Worm (Caenorhabditis elegans) whole organism, mixed stage, embryonic: ENCODE results near the gene C26B9.7.

Source experiments
- flh-1 ChIP-seq: fragments of 200-800 bp; sonication (Bioruptor generic); optimal IDR thresholded peaks from 2 replicates; lab custom pipeline; 2018; ENCODE audit warnings: mild to moderate bottlenecking, missing genetic modification characterization, moderate library complexity, missing compliant biosample characterization
- lsy-2 ChIP-seq: fragments of 150-350 bp; optimal IDR thresholded peaks from 2 replicates; lab custom pipeline; 2014; ENCODE audit warnings: missing biosample characterization, missing genetic modification characterization
- mls-2 ChIP-seq: sonication (generic microtip); optimal IDR thresholded peaks from 2 replicates; lab custom pipeline; 2016; ENCODE audit warnings: mild to moderate bottlenecking, missing genetic modification characterization, moderate library complexity, missing compliant biosample characterization
- nhr-28 ChIP-seq: fragments of 150-350 bp; optimal IDR thresholded peaks from 2 replicates; lab custom pipeline; 2014; ENCODE audit warnings: missing biosample characterization, missing genetic modification characterization
- nhr-76 ChIP-seq: sonication (generic microtip); optimal IDR thresholded peaks from 2 replicates; lab custom pipeline; 2017; ENCODE audit warnings: missing biosample characterization, missing genetic modification characterization
- sem-2 ChIP-seq: fragments of 200-800 bp; sonication (Bioruptor generic); optimal IDR thresholded peaks from 2 replicates; lab custom pipeline; 2018; ENCODE audit warnings: mild to moderate bottlenecking, missing genetic modification characterization, missing compliant biosample characterization
- snpc-4 ChIP-seq: fragments of 150-350 bp; optimal IDR thresholded peaks from 2 replicates; lab custom pipeline; 2014; ENCODE audit warnings: missing biosample characterization, missing genetic modification characterization
- unc-39 ChIP-seq: fragments of 150-350 bp; optimal IDR thresholded peaks from 2 replicates; lab custom pipeline; 2014; ENCODE audit warnings: missing biosample characterization, missing genetic modification characterization

DNA sequence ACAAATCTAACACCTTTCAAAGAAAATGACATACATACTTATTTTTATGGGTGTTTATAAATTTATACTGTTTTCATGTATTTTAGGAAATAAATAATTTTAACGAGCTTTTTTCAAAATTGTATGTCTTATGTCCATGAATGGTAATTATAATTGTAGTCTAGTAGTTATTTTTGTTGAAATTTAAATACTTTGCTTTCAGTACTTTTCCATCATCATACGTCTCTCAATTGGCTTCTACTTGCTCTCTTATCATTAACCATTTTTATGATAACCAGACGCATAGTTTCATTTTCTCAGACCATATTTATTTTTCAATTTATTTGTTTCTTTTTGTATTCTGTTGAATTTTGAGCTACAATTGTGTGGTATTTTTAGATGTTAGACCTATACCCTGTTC lies 23.3 kb downstream of the C26B9.7 start, which contains the start of gene F35C8.5:
- TF ChIP-seq unc-39 = no peak
- no peak for TF ChIP-seq snpc-4 (tag; lab: Kevin White, UChicago)
- no peak for TF ChIP-seq mls-2 (tag; lab: Kevin White, UChicago)
- no peak for TF ChIP-seq flh-1
- TF ChIP-seq nhr-28 (tag; lab: Kevin White, UChicago) = no peak
- TF ChIP-seq sem-2 = no peak
- no peak for TF ChIP-seq nhr-76 (tag; lab: Kevin White, UChicago)
- no peak for TF ChIP-seq lsy-2 (tag; lab: Kevin White, UChicago)
